Worm (Caenorhabditis elegans): ENCODE data around the gene C16C8.4.

Gene C16C8.4

ce11 chrII:3447906-3448305 is 3.7 kb upstream of the C16C8.4 start, which contains the start of gene C16C8.21:
Gene C16C8.21, plus strand, starts transcription at chrII:3448206.
- no peak for TF ChIP-seq cog-1 (tag; optimal IDR thresholded peaks at IDR 0.05)
- TF ChIP-seq ztf-23 (GFP tag; IDR thresholded peaks at IDR 0.05) = no peak
- TF ChIP-seq klf-2 (GFP tag; conservative IDR thresholded peaks at IDR 0.05) = no peak

DNA sequence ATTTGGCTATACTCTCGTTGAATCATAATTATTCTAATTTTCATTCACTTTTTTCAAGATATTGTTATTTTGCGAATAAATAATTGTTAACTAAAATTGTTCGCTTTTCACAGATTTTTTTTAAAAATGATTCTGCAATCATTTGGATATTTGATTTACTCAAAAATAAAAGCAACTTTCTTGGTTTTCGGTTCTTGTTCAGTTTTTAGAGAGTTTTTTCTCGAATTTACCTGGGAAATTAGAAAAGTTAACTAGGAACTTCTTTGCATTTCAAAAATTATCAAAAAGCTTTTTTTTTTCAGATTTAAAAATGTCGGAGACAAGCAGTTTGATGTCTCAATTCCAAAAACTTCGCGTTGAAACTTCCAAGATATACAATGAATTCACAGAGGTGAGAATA is 2.5 kb upstream of the C16C8.4 start, which contains the start of the genes C16C8.20 and gldi-6:
Gene C16C8.20 (plus strand): TSS at position 301 of the 400 bp plus-strand sequence.
Gene gldi-6 (plus strand): TSS at position 301 of the 400 bp plus-strand sequence.
- no peak for TF ChIP-seq ref-1 (GFP tag; conservative IDR thresholded peaks at IDR 0.05)
- no peak for TF ChIP-seq T22C8.4 (GFP tag; IDR thresholded peaks at IDR 0.05)
- no peak for TF ChIP-seq med-1 (GFP tag; optimal IDR thresholded peaks at IDR 0.05; ENCODE audit: insufficient read depth)
- TF ChIP-seq tab-1 (GFP tag; IDR thresholded peaks at IDR 0.05) = no peak
- no peak for TF ChIP-seq ztf-29 (GFP tag; IDR thresholded peaks at IDR 0.05)
- no peak for TF ChIP-seq flt-1 (GFP tag; IDR thresholded peaks at IDR 0.05)
- no peak for TF ChIP-seq ztf-23 (GFP tag; IDR thresholded peaks at IDR 0.05)
- TF ChIP-seq klf-2 (GFP tag; conservative IDR thresholded peaks at IDR 0.05) = no peak
- TF ChIP-seq cog-1 (tag; optimal IDR thresholded peaks at IDR 0.05) = no peak

DNA sequence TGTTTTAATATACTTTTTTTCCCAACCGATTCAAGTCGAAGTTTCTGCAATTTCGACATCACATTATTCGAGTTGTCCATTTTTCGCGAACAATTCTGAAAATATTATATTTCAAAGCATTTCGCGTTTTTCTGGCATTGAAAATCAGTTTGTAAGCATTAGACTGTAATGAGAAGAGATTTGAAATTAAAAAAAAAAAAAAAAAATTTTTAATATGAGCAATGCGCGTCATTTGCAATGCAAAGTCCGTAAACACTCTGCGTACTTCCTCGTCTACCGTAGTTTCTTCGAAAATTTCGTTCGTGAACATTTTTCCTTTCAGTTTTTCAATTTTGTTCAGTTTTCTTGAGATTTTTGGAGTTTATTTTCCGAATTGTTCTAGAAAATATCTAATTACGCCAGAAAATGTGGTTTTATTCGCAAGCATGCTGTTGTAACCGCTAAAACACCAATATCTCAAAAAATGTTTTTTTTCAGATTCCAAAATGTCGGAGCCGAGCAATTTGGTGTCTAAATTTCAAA is 1.2 kb upstream of the C16C8.4 start, which contains the start of the genes C16C8.5 and C16C8.16:
Gene C16C8.5 (minus strand): TSS at position 101 of the 522 bp plus-strand sequence.
Gene C16C8.16 (plus strand): TSS at position 472 of the 522 bp plus-strand sequence.
- TF ChIP-seq tab-1 (GFP tag; IDR thresholded peaks at IDR 0.05) (no peak), med-1 (GFP tag; optimal IDR thresholded peaks at IDR 0.05; ENCODE audit: insufficient read depth) (no peak), flt-1 (GFP tag; IDR thresholded peaks at IDR 0.05) (no peak), ref-1 (GFP tag; conservative IDR thresholded peaks at IDR 0.05) (no peak), T22C8.4 (GFP tag; IDR thresholded peaks at IDR 0.05) (no peak), ztf-23 (GFP tag; IDR thresholded peaks at IDR 0.05) (no peak), ztf-29 (GFP tag; IDR thresholded peaks at IDR 0.05) (no peak), klf-2 (GFP tag; conservative IDR thresholded peaks at IDR 0.05) (no peak), cog-1 (tag; optimal IDR thresholded peaks at IDR 0.05) (no peak)

DNA sequence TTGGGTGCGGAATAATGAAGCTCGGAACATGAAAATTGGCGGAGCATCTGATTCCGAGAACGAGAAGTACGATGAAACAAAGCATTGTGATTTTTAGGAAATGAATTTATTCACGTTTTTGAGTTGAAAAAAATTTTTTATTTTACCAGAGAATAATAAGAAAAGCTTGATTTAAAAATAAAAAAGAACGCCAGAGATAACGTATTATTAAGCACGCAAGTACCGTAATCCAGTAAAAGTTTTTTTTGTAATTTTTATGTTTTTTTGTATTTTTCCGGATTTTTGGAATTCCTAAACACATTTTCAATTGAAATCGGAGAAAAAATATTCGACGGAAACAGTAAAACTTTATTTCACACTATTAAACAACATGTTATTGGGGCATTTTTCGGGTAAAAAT is 1.0 kb downstream of the C16C8.4 start, which contains the start of gene C16C8.22:
Gene C16C8.22 (minus strand): TSS at position 101 of the 400 bp plus-strand sequence.
- TF ChIP-seq ztf-23 (GFP tag; IDR thresholded peaks at IDR 0.05) (no peak), med-1 (GFP tag; optimal IDR thresholded peaks at IDR 0.05; ENCODE audit: insufficient read depth) (no peak), cog-1 (tag; optimal IDR thresholded peaks at IDR 0.05) (no peak), klf-2 (GFP tag; conservative IDR thresholded peaks at IDR 0.05) (no peak), ref-1 (GFP tag; conservative IDR thresholded peaks at IDR 0.05) (no peak), flt-1 (GFP tag; IDR thresholded peaks at IDR 0.05) (no peak), ztf-29 (GFP tag; IDR thresholded peaks at IDR 0.05) (no peak), T22C8.4 (GFP tag; IDR thresholded peaks at IDR 0.05) (no peak)

DNA sequence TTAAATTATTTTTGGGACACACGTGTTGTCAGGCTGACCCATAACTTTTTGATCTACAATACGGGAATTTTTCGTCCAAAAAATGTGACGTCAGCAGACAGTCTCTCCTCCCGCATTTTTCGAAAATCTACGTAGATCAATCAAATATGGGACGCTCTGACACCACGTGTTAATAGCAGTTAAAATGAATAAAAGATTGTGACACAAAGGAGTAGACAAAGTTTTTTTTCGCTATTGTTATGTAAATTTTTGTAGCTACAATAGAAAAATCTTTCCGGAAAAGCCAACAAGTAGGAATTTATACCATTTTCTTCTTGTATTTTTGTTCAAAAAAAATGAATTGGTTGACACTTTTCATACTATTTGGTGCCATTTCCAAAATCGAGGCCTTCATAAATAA is 2.8 kb downstream of the C16C8.4 start, which contains the start of gene C16C8.27:
Gene C16C8.27 (plus strand): TSS at position 301 of the 400 bp plus-strand sequence.
- TF ChIP-seq T22C8.4 (GFP tag; IDR thresholded peaks at IDR 0.05) (no peak), klf-2 (GFP tag; conservative IDR thresholded peaks at IDR 0.05) (no peak), flt-1 (GFP tag; IDR thresholded peaks at IDR 0.05) (no peak), ztf-29 (GFP tag; IDR thresholded peaks at IDR 0.05) (no peak), cog-1 (tag; optimal IDR thresholded peaks at IDR 0.05) (no peak), med-1 (GFP tag; optimal IDR thresholded peaks at IDR 0.05; ENCODE audit: insufficient read depth) (no peak), tab-1 (GFP tag; IDR thresholded peaks at IDR 0.05) (no peak), ztf-23 (GFP tag; IDR thresholded peaks at IDR 0.05) (no peak)

- TF ChIP-seq med-1 (GFP tag; optimal IDR thresholded peaks at IDR 0.05; ENCODE audit: insufficient read depth) = no peak
- no peak for TF ChIP-seq tab-1 (GFP tag; IDR thresholded peaks at IDR 0.05)
- no peak for TF ChIP-seq ztf-23 (GFP tag; IDR thresholded peaks at IDR 0.05)
- TF ChIP-seq cog-1 (tag; optimal IDR thresholded peaks at IDR 0.05) = no peak
- TF ChIP-seq klf-2 (GFP tag; conservative IDR thresholded peaks at IDR 0.05) = no peak
- TF ChIP-seq T22C8.4 (GFP tag; IDR thresholded peaks at IDR 0.05) = no peak
- TF ChIP-seq flt-1 (GFP tag; IDR thresholded peaks at IDR 0.05) = no peak
These were observed 3.6 kb downstream of the C16C8.4 start, which contains the start of gene C16C8.17 for ce11 chrII:3440641-3440926. Gene C16C8.17, plus strand, starts transcription at chrII:3440827.

ce11 chrII:3439842-3440640 is 4.1 kb downstream of the C16C8.4 start:
- no peak for TF ChIP-seq tab-1 (GFP tag; IDR thresholded peaks at IDR 0.05)
- no peak for TF ChIP-seq flt-1 (GFP tag; IDR thresholded peaks at IDR 0.05)
- no peak for TF ChIP-seq med-1 (GFP tag; optimal IDR thresholded peaks at IDR 0.05; ENCODE audit: insufficient read depth)
- TF ChIP-seq cog-1 (tag; optimal IDR thresholded peaks at IDR 0.05) = no peak
- no peak for TF ChIP-seq ztf-29 (GFP tag; IDR thresholded peaks at IDR 0.05)
- TF ChIP-seq ztf-23 (GFP tag; IDR thresholded peaks at IDR 0.05) = no peak
- TF ChIP-seq T22C8.4 (GFP tag; IDR thresholded peaks at IDR 0.05) = no peak
- TF ChIP-seq klf-2 (GFP tag; conservative IDR thresholded peaks at IDR 0.05) = no peak
- no peak for TF ChIP-seq ref-1 (GFP tag; conservative IDR thresholded peaks at IDR 0.05)

DNA sequence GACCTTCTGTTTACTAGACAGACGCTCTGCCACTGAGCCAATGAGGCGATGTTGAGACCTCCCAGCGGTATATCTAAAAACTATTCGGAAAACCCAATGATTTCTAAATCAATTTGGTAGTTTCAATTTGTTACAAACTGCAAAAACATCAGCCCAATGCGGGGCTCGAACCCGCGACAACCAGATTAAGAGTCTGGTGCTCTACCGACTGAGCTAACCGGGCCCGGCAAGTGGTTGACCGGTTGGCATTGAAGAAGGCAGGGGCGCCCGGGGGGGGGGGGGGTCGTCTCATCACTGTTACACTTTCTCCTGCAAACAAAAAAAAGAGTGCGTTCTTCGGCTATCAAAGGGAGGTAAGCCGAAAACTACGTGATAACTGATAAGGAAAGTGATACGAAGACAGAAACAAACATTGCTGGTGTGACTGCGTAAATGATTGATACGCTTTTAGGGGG is 4.9 kb downstream of the C16C8.4 start:
- TF ChIP-seq flt-1 (GFP tag; IDR thresholded peaks at IDR 0.05) (peak; percentile 85), ref-1 (GFP tag; conservative IDR thresholded peaks at IDR 0.05) (peak; percentile 46; the same call in 1 of the 2 replicates), ztf-29 (GFP tag; IDR thresholded peaks at IDR 0.05) (0 out of 2 replicates have a peak, but pooled peaks have one; percentile 35), ztf-23 (GFP tag; IDR thresholded peaks at IDR 0.05) (peak; percentile 72), T22C8.4 (GFP tag; IDR thresholded peaks at IDR 0.05) (peak; percentile 62; the same call in 1 of the 2 replicates), tab-1 (GFP tag; IDR thresholded peaks at IDR 0.05) (peak; percentile 84), med-1 (GFP tag; optimal IDR thresholded peaks at IDR 0.05; ENCODE audit: insufficient read depth) (no peak), cog-1 (tag; optimal IDR thresholded peaks at IDR 0.05) (peak; percentile 14), klf-2 (GFP tag; conservative IDR thresholded peaks at IDR 0.05) (no peak)

DNA sequence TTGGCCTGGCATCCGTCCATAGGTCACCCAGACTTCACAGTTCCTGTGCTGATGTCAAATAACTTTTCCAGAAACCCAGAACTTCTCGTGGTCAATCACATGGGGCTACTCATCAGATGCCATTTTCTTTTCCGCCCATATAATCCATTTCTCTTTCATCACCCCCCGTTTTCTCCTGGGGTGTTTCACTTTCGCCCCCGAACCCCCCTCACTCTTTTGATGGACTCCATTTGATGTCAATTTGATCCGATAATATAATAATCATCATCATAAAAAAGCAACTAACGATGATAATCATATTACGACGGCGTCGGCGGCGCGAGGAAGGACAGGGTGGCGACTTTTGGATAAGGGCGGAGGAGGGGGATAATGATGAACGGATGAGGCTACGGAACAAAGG is 5.9 kb downstream of the C16C8.4 start:
- TF ChIP-seq flt-1 (GFP tag; IDR thresholded peaks at IDR 0.05) (no peak), klf-2 (GFP tag; conservative IDR thresholded peaks at IDR 0.05) (no peak), ztf-23 (GFP tag; IDR thresholded peaks at IDR 0.05) (no peak), cog-1 (tag; optimal IDR thresholded peaks at IDR 0.05) (no peak), tab-1 (GFP tag; IDR thresholded peaks at IDR 0.05) (no peak), ztf-29 (GFP tag; IDR thresholded peaks at IDR 0.05) (no peak), ref-1 (GFP tag; conservative IDR thresholded peaks at IDR 0.05) (no peak), med-1 (GFP tag; optimal IDR thresholded peaks at IDR 0.05; ENCODE audit: insufficient read depth) (no peak), T22C8.4 (GFP tag; IDR thresholded peaks at IDR 0.05) (no peak)
